Worm (Caenorhabditis elegans) whole organism, L4/young adult: Measurements from ENCODE around the gene Y5F2A.4.

ENCODE experiments used
- W03F9.2 ChIP-seq: fragments of 150-350 bp; optimal IDR thresholded peaks from 2 replicates; lab custom pipeline; 2014; ENCODE audit warnings: missing biosample characterization, missing genetic modification characterization
- dao-5 ChIP-seq: sonication (generic microtip); optimal IDR thresholded peaks from 2 replicates; lab custom pipeline; 2016; ENCODE audit warnings: missing genotype, missing genetic modification characterization, moderate library complexity, missing compliant biosample characterization
- him-1 ChIP-seq: sonication (generic microtip); optimal IDR thresholded peaks from 2 replicates; lab custom pipeline; 2016; ENCODE audit warnings: missing genotype, missing genetic modification reagents, missing genetic modification characterization, missing compliant biosample characterization

ce11 chrIV:11126028-11126427 lies 47.6 kb upstream of the Y5F2A.4 start:
- TF ChIP-seq him-1 (tag; lab: Kevin White, UChicago) (no peak), W03F9.2 (tag; lab: Kevin White, UChicago) (no peak), dao-5 (tag; lab: Kevin White, UChicago) (no peak)
